Worm (Caenorhabditis elegans) whole organism, L2 larva: ENCODE results near the gene C34H4.1.

Experiments
- F13H6.1 ChIP-seq: sonication (generic microtip); optimal IDR thresholded peaks from 2 replicates; lab custom pipeline; 2016; ENCODE audit warnings: missing genetic modification characterization, missing compliant biosample characterization
- ZK546.5 ChIP-seq: sonication (generic microtip); optimal IDR thresholded peaks from 2 replicates; lab custom pipeline; 2017; ENCODE audit warnings: missing biosample characterization, missing genetic modification characterization
- aly-2 ChIP-seq: fragments of 150-350 bp; optimal IDR thresholded peaks from 2 replicates; lab custom pipeline; 2014; ENCODE audit warnings: missing biosample characterization, missing genetic modification characterization
- blmp-1 ChIP-seq: sonication (generic microtip); optimal IDR thresholded peaks from 2 replicates; lab custom pipeline; 2017; ENCODE audit warnings: missing genetic modification characterization, mild to moderate bottlenecking, missing compliant biosample characterization, antibody characterized with exemption, moderate library complexity; ENCODE audit not compliant: insufficient read depth
- egl-27 ChIP-seq: sonication (generic microtip); optimal IDR thresholded peaks from 3 replicates; lab custom pipeline; 2017; ENCODE audit warnings: missing biosample characterization, missing genetic modification reagents, missing genetic modification characterization
- elt-3 ChIP-seq: sonication (generic microtip); optimal IDR thresholded peaks from 2 replicates; lab custom pipeline; 2017; ENCODE audit warnings: missing biosample characterization, missing genetic modification characterization
- mdl-1 ChIP-seq, 2 experiments: fragments of 150-350 bp in 1 of 2; sonication (generic microtip) in 1 of 2; optimal IDR thresholded peaks; 2 replicates each; lab custom pipeline; 2017; ENCODE audit warnings: missing biosample characterization in 2 of 2, missing genetic modification characterization in 2 of 2
- nhr-11 ChIP-seq: fragments of 150-350 bp; optimal IDR thresholded peaks from 2 replicates; lab custom pipeline; 2014; ENCODE audit warnings: missing biosample characterization, missing genetic modification characterization
- nhr-6 ChIP-seq: fragments of 150-350 bp; optimal IDR thresholded peaks from 2 replicates; lab custom pipeline; 2014; ENCODE audit warnings: missing biosample characterization, missing genetic modification characterization
- snpc-4 ChIP-seq: fragments of 150-350 bp; optimal IDR thresholded peaks from 2 replicates; lab custom pipeline; 2014; ENCODE audit warnings: missing biosample characterization, missing genetic modification characterization
- unc-62 ChIP-seq: fragments of 150-350 bp; optimal IDR thresholded peaks from 2 replicates; lab custom pipeline; 2014; ENCODE audit warnings: missing biosample characterization, missing genetic modification reagents, missing genetic modification characterization
- ztf-11 ChIP-seq: sonication (generic microtip); optimal IDR thresholded peaks from 2 replicates; lab custom pipeline; 2017; ENCODE audit warnings: missing biosample characterization, missing genetic modification characterization

- TF ChIP-seq unc-62 (GFP tag; lab: Kevin White, UChicago) (no peak), blmp-1 (tag; lab: Kevin White, UChicago) (no peak), elt-3 (tag; lab: Kevin White, UChicago) (no peak), nhr-11 (tag; lab: Kevin White, UChicago) (no peak), snpc-4 (no peak), aly-2 (tag; lab: Kevin White, UChicago) (no peak), mdl-1 (tag; optimal IDR thresholded peaks at IDR 0.05; lab: Kevin White, UChicago) (no peak), egl-27 (tag; lab: Kevin White, UChicago) (no peak), nhr-6 (tag; lab: Kevin White, UChicago) (no peak), ZK546.5 (tag; lab: Kevin White, UChicago) (no peak), F13H6.1 (no peak), ztf-11 (no peak)
Measured at ce11 chrIV:1559931-1560330, 4.6 kb downstream of the C34H4.1 start, which contains the start of gene Y41D4B.17.
